Fruit fly (Drosophila melanogaster): Measurements from ENCODE around the gene CG31068.

dm6 chr3R:27229368-27229767 is 4.1 kb upstream of the CG31068 start, which contains the start of gene CG42814:
- TF ChIP-seq CG8478 (optimal IDR thresholded peaks at IDR 0.05) (no peak), CTCF (optimal IDR thresholded peaks at IDR 0.05) (no peak)

All from S2 (cell line).